Worm (Caenorhabditis elegans) whole organism, young adult: ENCODE measurements around the gene hda-4.

Source experiments
- cebp-1 ChIP-seq, 2 experiments: fragments of 200-800 bp in 1 of 2; sonication (Bioruptor generic) in 1 of 2; sonication (generic microtip) in 1 of 2; IDR thresholded peaks in 1 of 2; optimal IDR thresholded peaks in 1 of 2; 2 replicates each; pipeline versions ENCODE4 v1.3.6 to Lab custom; 2017 to 2022; ENCODE audit warnings: missing compliant biosample characterization in 2 of 2, missing genetic modification characterization in 2 of 2, mild to moderate bottlenecking in 1 of 2, missing genetic modification reagents in 1 of 2, moderate library complexity in 1 of 2
- hmg-1.2 ChIP-seq: fragments of 200-800 bp; sonication (Bioruptor generic); IDR thresholded peaks from 2 replicates; pipeline ENCODE4 v1.3.6; 2022; ENCODE audit warnings: missing genetic modification reagents, missing genetic modification characterization, missing compliant biosample characterization
- lin-40 ChIP-seq: sonication (generic microtip); optimal IDR thresholded peaks from 2 replicates; lab custom pipeline; 2016; ENCODE audit warnings: missing genetic modification characterization, mild to moderate bottlenecking, missing compliant biosample characterization, missing genotype, missing genetic modification reagents
- mes-4 ChIP-seq: sonication (generic microtip); optimal IDR thresholded peaks from 2 replicates; lab custom pipeline; 2016; ENCODE audit warnings: missing genotype, missing genetic modification characterization, missing compliant biosample characterization
- pbrm-1 ChIP-seq: fragments of 200-800 bp; sonication (Bioruptor generic); IDR thresholded peaks from 2 replicates; pipeline ENCODE4 v1.3.6; 2022; ENCODE audit warnings: missing genetic modification reagents, missing genetic modification characterization, missing compliant biosample characterization
- pha-4 ChIP-seq: fragments of 150-350 bp; sonication (generic microtip); optimal IDR thresholded peaks from 2 replicates; lab custom pipeline; 2014; ENCODE audit warnings: missing biosample characterization, missing genetic modification reagents, missing genetic modification characterization
- repo-1 ChIP-seq: sonication (generic microtip); optimal IDR thresholded peaks from 2 replicates; lab custom pipeline; 2017; ENCODE audit warnings: mild to moderate bottlenecking, missing genetic modification characterization, missing compliant biosample characterization
- sdz-38 ChIP-seq: sonication (generic microtip); optimal IDR thresholded peaks from 2 replicates; lab custom pipeline; 2016; ENCODE audit warnings: missing genotype, missing genetic modification characterization, missing compliant biosample characterization
- snpc-4 ChIP-seq, 5 experiments: fragments of 150-350 bp in 1 of 5; sonication (generic microtip) in 4 of 5; optimal IDR thresholded peaks; 2 replicates each; lab custom pipeline; 2014 to 2018; ENCODE audit warnings: missing genetic modification characterization in 5 of 5, missing biosample characterization in 3 of 5, antibody characterized with exemption in 2 of 5, mild to moderate bottlenecking in 2 of 5, missing compliant biosample characterization in 2 of 5, missing genotype in 2 of 5, moderate library complexity in 2 of 5, missing genetic modification reagents in 1 of 5
- tbp1 ChIP-seq: fragments of 200-800 bp; sonication (Bioruptor generic); optimal IDR thresholded peaks from 2 replicates; lab custom pipeline; 2018; ENCODE audit warnings: mild to moderate bottlenecking, missing genetic modification characterization, missing compliant biosample characterization
- zfh-2 ChIP-seq: fragments of 200-800 bp; sonication (Bioruptor generic); conservative IDR thresholded peaks from 2 replicates; pipeline ENCODE4 v1.3.6; 2022; ENCODE audit warnings: missing genetic modification reagents, missing genetic modification characterization, missing compliant biosample characterization

Gene hda-4

ce11 chrX:16793470-16793869, 64.1 kb downstream of the hda-4 start (continued):
- TF ChIP-seq lin-40 (tag; lab: Kevin White, UChicago) (peak; percentile 25), cebp-1 (GFP tag; IDR thresholded peaks at IDR 0.05; lab: Robert Waterston, UW) (no peak), cebp-1 (tag; optimal IDR thresholded peaks at IDR 0.05; lab: Kevin White, UChicago) (peak; percentile 60), zfh-2 (peak; percentile 36; the same call in 1 of the 2 replicates), pha-4 (tag; lab: Kevin White, UChicago) (peak; percentile 21), mes-4 (tag; lab: Kevin White, UChicago) (no peak), hmg-1.2 (peak; percentile 46; the same call in 1 of the 2 replicates), repo-1 (tag; lab: Kevin White, UChicago) (no peak), sdz-38 (tag; lab: Kevin White, UChicago) (no peak), pbrm-1 (GFP tag; lab: Robert Waterston, UW) (no peak), tbp1 (GFP tag; lab: Kevin White, UChicago) (no peak), snpc-4 (GFP tag; optimal IDR thresholded peaks at IDR 0.05; lab: Kevin White, UChicago) (no peak), snpc-4 (tag; optimal IDR thresholded peaks at IDR 0.05; lab: Kevin White, UChicago) (no peak)
- TF ChIP-seq, all 124 proteins: peak for 7
